Fruit fly (Drosophila melanogaster) whole organism: ENCODE results near the gene MED1.

Experiments used
- CG8478 ChIP-seq: fragments of >200 bp; optimal IDR thresholded peaks from 2 replicates; lab custom pipeline; 2018; ENCODE audit warnings: inconsistent platforms
- Dll ChIP-seq: fragments of >200 bp; optimal IDR thresholded peaks from 2 replicates; lab custom pipeline; 2017
- EcR ChIP-seq, 2 experiments: fragments of >200 bp; optimal IDR thresholded peaks; 2 replicates each; lab custom pipeline; 2017; ENCODE audit warnings: missing biosample characterization in 2 of 2, missing genetic modification characterization in 2 of 2, missing genetic modification reagents in 2 of 2
- pan ChIP-seq: fragments of >200 bp; optimal IDR thresholded peaks from 2 replicates; lab custom pipeline; 2017
- psq ChIP-seq: fragments of >200 bp; optimal IDR thresholded peaks from 2 replicates; lab custom pipeline; 2017
- usp ChIP-seq: fragments of >200 bp; optimal IDR thresholded peaks from 2 replicates; lab custom pipeline; 2017; ENCODE audit warnings: missing biosample characterization, missing genetic modification characterization, mixed read lengths

The MED1 gene

DNA sequence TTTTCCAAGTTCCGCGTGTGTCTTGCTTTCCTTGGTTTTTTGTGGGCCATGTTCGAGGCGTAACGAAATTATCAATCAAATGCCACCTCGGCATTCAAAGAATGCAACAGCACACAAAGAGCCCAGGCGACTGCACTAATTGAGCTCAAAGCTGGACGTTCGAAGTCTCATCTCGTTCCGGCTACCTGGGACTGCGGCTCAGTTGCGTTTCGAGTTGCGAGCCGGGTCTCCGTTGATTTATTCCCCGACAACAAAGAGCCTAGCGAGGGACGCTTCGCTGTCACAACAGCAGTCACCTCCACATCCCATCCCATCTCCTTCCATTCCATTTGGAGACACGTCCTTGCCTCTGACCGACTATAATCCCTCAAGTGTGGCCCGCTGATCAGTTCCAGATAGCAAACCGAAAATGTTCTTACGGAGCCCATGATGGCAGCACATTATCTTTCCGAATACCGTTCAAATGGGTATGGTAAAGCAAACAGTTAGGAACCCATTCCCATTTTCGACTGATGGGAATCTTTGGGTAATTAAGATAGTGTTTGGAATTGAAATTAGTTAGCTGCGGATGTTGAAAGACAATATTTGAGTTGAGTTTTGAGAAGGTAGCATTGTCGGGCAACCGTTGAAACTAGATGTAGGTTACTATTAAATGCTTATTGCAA lies 8.8 kb upstream of the MED1 start:
- TF ChIP-seq Dll (lab: Kevin White, UChicago) (no peak), pan (lab: Kevin White, UChicago) (no peak), psq (no peak), usp (no peak)

DNA sequence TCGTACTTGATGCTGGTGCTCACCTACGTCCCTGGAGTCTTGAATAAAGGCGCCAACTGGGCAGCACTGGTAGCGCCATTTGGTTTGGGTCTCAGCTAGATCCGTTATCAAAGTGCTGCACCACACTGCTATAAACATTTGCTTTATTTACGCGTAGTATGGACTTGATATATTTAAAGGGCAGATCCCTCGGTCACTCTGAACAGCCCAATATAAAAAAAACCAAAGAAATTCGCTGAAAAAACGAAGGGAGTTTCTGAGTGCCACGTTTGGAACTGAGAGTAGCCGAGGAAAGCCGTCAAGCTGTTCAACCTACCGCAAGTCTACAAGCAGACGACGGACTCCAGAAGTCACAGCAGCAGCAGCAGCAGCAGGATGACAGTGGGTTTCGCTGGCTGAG lies 6.6 kb upstream of the MED1 start, which contains the start of gene Atox1:
Atox1 (plus strand) TSS at position 181 of the 400 bp plus-strand sequence.
- TF ChIP-seq CG8478 (lab: Kevin White, UChicago) (no peak), Dll (lab: Kevin White, UChicago) (no peak), pan (lab: Kevin White, UChicago) (no peak), EcR (GFP tag; optimal IDR thresholded peaks at IDR 0.05; lab: Kevin White, UChicago) (no peak), usp (no peak), psq (no peak)

DNA sequence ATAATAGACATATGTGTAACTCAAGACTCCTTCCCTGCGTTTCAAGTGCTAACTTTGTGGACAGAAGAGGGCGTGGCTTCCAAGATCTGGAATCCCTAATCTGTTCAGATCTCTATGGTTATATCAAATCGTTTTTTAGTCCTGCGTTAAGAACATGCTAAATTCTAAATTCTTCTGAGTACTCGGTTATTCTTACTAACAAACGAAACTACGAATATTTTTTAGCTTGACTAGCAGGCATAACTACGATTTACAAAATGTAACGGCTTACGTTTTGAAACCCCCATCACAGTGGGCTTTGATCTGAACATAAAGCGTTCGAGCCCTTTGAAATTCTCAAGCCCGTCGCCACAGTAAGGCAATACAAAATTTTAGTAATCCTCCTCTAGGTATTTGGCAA lies 4.8 kb upstream of the MED1 start, which contains the start of gene CG32445:
CG32445 (plus strand) TSS at position 301 of the 400 bp plus-strand sequence.
- no peak for TF ChIP-seq psq
- no peak for TF ChIP-seq pan (lab: Kevin White, UChicago)

DNA sequence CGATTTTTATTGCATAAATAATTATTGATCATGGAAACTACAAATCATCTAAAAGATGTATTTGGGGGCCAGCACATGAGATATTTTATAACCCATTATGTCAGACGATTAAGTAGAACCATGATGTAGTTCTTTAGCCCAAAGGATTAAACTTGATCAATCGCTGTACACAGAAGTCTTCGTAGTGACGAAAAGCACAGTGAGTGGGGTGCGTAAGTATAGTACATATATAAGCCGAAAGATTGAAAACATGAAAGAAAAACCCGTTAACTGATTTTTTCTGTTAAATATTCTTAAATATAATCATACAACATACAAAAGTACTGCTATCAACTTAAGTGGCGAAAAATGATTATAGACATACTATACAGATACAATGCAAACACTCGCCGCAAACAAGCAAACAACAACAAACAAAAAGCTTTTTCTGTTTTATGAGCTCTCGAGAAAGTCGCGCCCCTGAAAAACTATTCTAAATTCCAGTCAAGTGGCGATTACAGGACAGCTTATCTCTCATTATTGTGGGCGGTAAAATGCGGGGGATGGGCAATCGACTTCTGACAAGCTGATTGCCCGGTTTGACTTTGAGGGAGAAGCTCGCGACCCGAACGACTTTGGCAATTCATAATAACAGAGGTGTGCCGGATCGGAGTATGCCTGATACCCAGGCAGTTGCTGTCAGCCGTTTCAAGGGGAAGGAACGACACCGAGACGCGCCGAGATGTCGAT lies 2.2 kb upstream of the MED1 start, which contains the start of gene CG32444:
CG32444 (plus strand) TSS at position 683 of the 729 bp plus-strand sequence.
- no peak for TF ChIP-seq psq
- TF ChIP-seq CG8478 (lab: Kevin White, UChicago) = no peak
- TF ChIP-seq Dll (lab: Kevin White, UChicago) = no peak
- no peak for TF ChIP-seq EcR (GFP tag; optimal IDR thresholded peaks at IDR 0.05; lab: Kevin White, UChicago)
- no peak for TF ChIP-seq pan (lab: Kevin White, UChicago)
- TF ChIP-seq usp = no peak

DNA sequence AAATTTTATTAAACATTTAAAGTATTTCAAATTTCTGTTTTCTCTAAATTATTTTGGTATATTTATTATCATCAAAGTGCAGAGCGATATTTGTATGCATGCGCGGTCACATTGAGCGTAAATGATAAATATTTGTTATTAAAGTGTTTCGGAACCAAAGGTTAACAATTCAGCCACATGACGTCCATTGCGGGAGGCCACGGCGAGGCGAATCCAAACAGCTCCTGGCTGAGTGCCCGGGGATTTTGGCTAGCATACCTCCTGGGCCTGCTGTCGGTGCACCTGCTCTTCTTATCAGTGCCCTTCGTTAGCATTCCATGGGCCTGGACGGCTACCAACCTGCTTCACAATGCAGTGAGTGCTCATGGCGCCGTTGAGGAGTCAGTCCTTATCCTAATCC lies 962 bp upstream of the MED1 start, which contains the start of gene ORMDL:
ORMDL (plus strand) TSS at position 98 of the 400 bp plus-strand sequence.
- TF ChIP-seq psq = no peak
- no peak for TF ChIP-seq EcR (GFP tag; optimal IDR thresholded peaks at IDR 0.05; lab: Kevin White, UChicago)
- TF ChIP-seq usp = no peak
- no peak for TF ChIP-seq CG8478 (lab: Kevin White, UChicago)
- no peak for TF ChIP-seq pan (lab: Kevin White, UChicago)
- TF ChIP-seq Dll (lab: Kevin White, UChicago) = no peak

DNA sequence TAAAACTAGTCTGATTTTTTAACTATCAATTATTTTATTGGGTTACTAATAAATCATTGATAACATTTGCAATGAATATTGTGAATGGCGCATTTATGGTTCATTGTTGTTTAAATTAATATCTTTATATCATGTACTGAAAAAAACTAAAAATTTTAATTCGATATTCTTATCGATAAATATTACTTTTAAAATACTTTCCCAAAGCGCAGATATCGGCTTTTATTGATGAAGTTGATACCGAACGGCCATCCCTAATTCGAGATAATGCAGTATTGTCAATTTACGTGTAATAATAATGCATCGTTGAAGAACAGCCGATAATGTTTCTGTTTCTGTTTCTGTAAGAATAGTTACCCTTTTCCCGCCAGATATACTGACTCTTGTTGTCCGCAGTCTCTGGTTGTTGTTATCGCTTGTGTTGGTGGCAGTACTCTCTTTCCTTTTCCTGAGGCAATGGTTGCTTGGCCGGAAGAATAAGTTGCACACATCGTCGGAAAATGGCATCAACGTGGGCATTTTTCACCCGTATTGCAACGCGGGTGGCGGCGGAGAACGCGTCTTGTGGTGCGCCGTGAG lies 8.1 kb downstream of the MED1 start:
- TF ChIP-seq psq (no peak), EcR (GFP tag; optimal IDR thresholded peaks at IDR 0.05; lab: Kevin White, UChicago) (no peak), pan (lab: Kevin White, UChicago) (no peak), Dll (lab: Kevin White, UChicago) (no peak), usp (no peak), CG8478 (lab: Kevin White, UChicago) (no peak)

DNA sequence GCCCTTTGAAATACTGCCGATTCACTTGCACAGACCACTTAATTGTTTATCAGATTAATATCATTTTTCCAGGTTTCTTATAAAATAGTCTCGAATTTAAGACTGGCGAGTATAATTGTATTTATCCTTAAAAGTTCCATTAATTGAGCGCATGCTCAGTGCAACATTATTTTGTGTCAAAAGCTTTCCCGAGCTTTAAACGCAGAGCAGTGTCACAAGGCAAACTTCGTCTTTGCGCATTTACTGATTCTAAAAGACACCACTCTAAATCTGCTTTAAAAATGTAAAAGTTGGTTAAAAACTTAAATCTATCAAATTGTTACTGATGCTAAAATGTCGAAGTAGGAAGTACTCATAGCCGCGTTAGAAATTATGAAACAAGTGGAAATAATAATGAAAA lies 8.7 kb downstream of the MED1 start, which contains the start of the genes CG7166 and Alg11:
CG7166 (minus strand) TSS at position 101 of the 400 bp plus-strand sequence.
Alg11 (plus strand) TSS at position 260 of the 400 bp plus-strand sequence.
- TF ChIP-seq psq (no peak), EcR (GFP tag; optimal IDR thresholded peaks at IDR 0.05; lab: Kevin White, UChicago) (no peak), usp (no peak), pan (lab: Kevin White, UChicago) (no peak), CG8478 (lab: Kevin White, UChicago) (no peak), Dll (lab: Kevin White, UChicago) (no peak)

DNA sequence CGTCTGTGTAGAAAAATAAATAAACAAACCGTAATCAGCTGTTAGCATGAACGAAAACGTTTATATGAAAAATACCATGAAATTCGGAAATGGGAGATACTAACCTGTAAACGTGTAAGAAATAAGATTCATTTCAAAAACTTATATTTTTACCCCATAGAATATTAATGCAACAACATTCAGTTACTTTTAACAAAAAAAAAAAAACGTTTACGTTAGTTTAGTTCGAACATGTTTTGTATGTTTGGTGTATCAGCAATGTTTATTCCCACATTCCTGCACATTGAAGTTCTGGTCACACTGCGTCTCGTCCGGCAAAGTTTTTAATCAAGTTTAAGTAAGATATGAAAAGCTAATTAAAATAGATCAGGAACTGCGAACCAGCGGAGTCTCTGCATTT lies 16.9 kb downstream of the MED1 start, which contains the start of the genes S1P and CG11307:
S1P (minus strand) TSS at position 23 of the 400 bp plus-strand sequence.
CG11307 (plus strand) TSS at position 270 of the 400 bp plus-strand sequence.
- no peak for TF ChIP-seq psq

DNA sequence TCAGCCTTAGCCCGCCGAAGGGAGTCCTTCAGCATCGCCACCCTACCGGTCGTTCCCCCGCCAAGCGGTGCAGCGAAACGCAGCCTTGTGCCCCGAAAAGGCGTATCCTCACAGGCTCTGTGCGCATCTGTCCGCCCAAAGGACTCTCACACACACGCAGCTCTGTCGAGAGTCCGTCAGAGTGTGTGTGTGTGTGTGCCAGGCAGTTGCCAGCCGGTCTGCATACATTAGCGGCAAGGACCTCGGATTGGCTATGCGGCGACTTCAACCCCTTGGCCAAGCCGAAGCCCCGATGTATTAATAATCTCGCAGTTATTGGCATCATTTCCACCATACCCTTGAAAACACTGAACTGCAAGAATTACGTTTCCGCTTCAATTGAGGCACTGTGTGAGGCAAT lies 23.7 kb downstream of the MED1 start:
- TF ChIP-seq pan (lab: Kevin White, UChicago) (no peak), Dll (lab: Kevin White, UChicago) (no peak), psq (no peak)

DNA sequence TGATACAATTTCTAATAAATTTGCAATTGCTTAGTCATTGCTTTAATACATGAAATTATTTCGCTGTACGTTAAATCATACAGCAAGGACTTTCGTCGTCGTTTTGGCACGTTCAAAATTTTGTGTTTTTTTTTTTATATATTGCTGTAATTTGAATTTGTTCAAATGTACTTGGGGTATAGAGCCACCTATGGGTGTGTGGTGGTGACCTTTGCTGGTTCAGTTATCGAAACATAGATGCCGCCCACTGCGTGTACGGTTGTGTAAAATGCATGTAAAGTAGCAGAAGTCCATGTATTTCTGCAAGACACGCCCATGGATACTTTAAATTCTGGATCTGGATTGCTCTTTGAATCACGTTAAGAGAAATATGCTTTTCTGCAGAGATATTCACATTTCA lies 30.0 kb downstream of the MED1 start:
- TF ChIP-seq EcR (GFP tag; optimal IDR thresholded peaks at IDR 0.05; lab: Kevin White, UChicago) (no peak), Dll (lab: Kevin White, UChicago) (no peak), CG8478 (lab: Kevin White, UChicago) (no peak), usp (no peak)

DNA sequence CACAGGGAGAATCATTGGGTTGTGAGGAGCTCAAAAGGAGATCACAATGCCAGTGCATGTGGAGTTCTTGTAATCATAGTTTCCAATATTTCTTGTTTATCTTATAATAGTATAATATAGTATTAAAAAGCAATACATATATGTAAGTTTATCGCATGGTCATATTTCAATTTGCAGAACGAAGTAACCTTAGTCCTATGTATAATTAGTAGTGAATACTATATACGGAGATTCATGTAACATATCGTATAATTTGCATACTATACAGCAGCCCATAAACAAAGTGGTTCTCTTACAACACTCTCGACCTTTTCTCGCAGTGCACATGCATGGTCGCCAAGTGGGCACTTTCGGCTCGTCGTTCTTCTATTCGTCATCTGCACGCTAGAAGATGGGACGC lies 32.0 kb downstream of the MED1 start:
- TF ChIP-seq EcR (GFP tag; optimal IDR thresholded peaks at IDR 0.05; lab: Kevin White, UChicago) (no peak), Dll (lab: Kevin White, UChicago) (no peak), usp (no peak), CG8478 (lab: Kevin White, UChicago) (no peak), psq (no peak), pan (lab: Kevin White, UChicago) (no peak)

DNA sequence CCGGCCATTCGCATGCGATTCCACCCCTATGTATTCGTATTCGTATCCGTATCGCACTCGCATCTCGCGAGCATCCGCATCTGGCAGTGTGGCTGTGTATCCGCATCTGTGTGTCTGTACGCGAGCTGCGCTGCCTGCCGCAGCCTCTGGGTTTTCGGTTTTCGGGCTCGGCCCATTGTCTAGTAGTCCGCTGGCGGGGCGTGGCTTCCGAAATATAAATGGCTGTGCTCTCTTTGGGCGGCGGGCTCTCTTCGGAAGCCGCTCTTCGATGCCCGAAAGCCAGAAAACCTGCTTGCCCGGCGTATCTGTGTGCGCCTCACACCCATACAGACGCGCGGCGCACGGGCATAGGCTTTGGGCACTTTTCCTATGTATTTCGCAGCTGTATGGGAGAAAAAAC lies 35.9 kb downstream of the MED1 start:
- TF ChIP-seq EcR (GFP tag; optimal IDR thresholded peaks at IDR 0.05; lab: Kevin White, UChicago) (no peak), Dll (lab: Kevin White, UChicago) (no peak), CG8478 (lab: Kevin White, UChicago) (no peak), pan (lab: Kevin White, UChicago) (no peak), usp (no peak), psq (no peak)
